Fruit fly (Drosophila melanogaster) whole organism, embryonic: Measurements from ENCODE around the gene Cep135.

Experiments used
- Aef1 ChIP-seq: fragments of 200-800 bp; sonication (Bioruptor generic); IDR thresholded peaks from 3 replicates; pipeline ENCODE4 v1.3.6; 2022; ENCODE audit warnings: missing biosample characterization, missing genetic modification characterization
- Blimp-1 ChIP-seq: fragments of 200-800 bp; sonication (Bioruptor generic); optimal IDR thresholded peaks from 3 replicates; lab custom pipeline; 2018; ENCODE audit warnings: missing biosample characterization, missing genetic modification characterization, mild to moderate bottlenecking, moderate library complexity, missing genetic modification reagents
- CG10209 ChIP-seq: fragments of 200-800 bp; sonication (Bioruptor generic); optimal IDR thresholded peaks from 3 replicates; lab custom pipeline; 2017; ENCODE audit warnings: missing biosample characterization, mild to moderate bottlenecking, missing genetic modification characterization, missing genetic modification reagents
- CG11504 ChIP-seq: fragments of 200-800 bp; sonication (Bioruptor generic); optimal IDR thresholded peaks from 3 replicates; lab custom pipeline; 2019; ENCODE audit warnings: missing biosample characterization, mild to moderate bottlenecking, missing genetic modification characterization, moderate library complexity
- CG12769 ChIP-seq: fragments of 200-800 bp; sonication (Bioruptor generic); optimal IDR thresholded peaks from 2 replicates; lab custom pipeline; 2019; ENCODE audit warnings: missing biosample characterization, mild to moderate bottlenecking, missing genetic modification characterization, moderate library complexity
- CG1529 ChIP-seq: fragments of 200-800 bp; sonication (Bioruptor generic); optimal IDR thresholded peaks from 3 replicates; lab custom pipeline; 2018; ENCODE audit warnings: missing biosample characterization, missing genetic modification characterization
- CG15479 ChIP-seq: fragments of 200-800 bp; sonication (Bioruptor generic); optimal IDR thresholded peaks from 3 replicates; lab custom pipeline; 2019; ENCODE audit warnings: missing biosample characterization, mild to moderate bottlenecking, missing genetic modification characterization, moderate library complexity
- CG15514 ChIP-seq: fragments of 200-800 bp; sonication (Bioruptor generic); optimal IDR thresholded peaks from 3 replicates; lab custom pipeline; 2017; ENCODE audit warnings: missing biosample characterization, missing genetic modification characterization, mild to moderate bottlenecking, moderate library complexity, missing genetic modification reagents
- CG16815 ChIP-seq: fragments of 200-800 bp; sonication (Bioruptor generic); optimal IDR thresholded peaks from 3 replicates; lab custom pipeline; 2017; ENCODE audit warnings: missing biosample characterization, mild to moderate bottlenecking, missing genetic modification characterization
- CG17829 ChIP-seq: fragments of 200-800 bp; optimal IDR thresholded peaks from 2 replicates; lab custom pipeline; 2019; ENCODE audit warnings: missing biosample characterization, mild to moderate bottlenecking, missing genetic modification characterization, moderate library complexity
- CG2712 ChIP-seq: fragments of 200-800 bp; optimal IDR thresholded peaks from 3 replicates; lab custom pipeline; 2019; ENCODE audit warnings: missing biosample characterization, mild to moderate bottlenecking, missing genetic modification characterization, moderate library complexity
- CG3065 ChIP-seq: fragments of 200-800 bp; sonication (Bioruptor generic); optimal IDR thresholded peaks from 2 replicates; lab custom pipeline; 2016; ENCODE audit warnings: missing biosample characterization, missing genetic modification characterization
- CG31365 ChIP-seq: fragments of 200-800 bp; sonication (Bioruptor generic); optimal IDR thresholded peaks from 2 replicates; lab custom pipeline; 2018; ENCODE audit warnings: missing biosample characterization, mild to moderate bottlenecking, missing genetic modification characterization
- CG32532 ChIP-seq: fragments of 200-800 bp; sonication (Bioruptor generic); IDR thresholded peaks from 2 replicates; pipeline ENCODE4 v1.3.6; 2022; ENCODE audit warnings: missing biosample characterization, missing genetic modification characterization
- CG34422 ChIP-seq: fragments of 200-800 bp; sonication (Bioruptor generic); IDR thresholded peaks from 3 replicates; pipeline ENCODE4 v1.3.6; 2022; ENCODE audit warnings: missing biosample characterization, missing genetic modification characterization
- CG4360 ChIP-seq: fragments of 200-800 bp; sonication (Bioruptor generic); IDR thresholded peaks from 2 replicates; pipeline ENCODE4 v1.3.6; 2022; ENCODE audit warnings: missing biosample characterization, missing genetic modification characterization
- CG5180 ChIP-seq: fragments of 200-800 bp; sonication (Bioruptor generic); optimal IDR thresholded peaks from 3 replicates; lab custom pipeline; 2017; ENCODE audit warnings: missing biosample characterization, missing genetic modification characterization, mild to moderate bottlenecking, moderate library complexity, missing genetic modification reagents
- CG5953 ChIP-seq: fragments of 200-800 bp; sonication (Bioruptor generic); IDR thresholded peaks from 2 replicates; pipeline ENCODE4 v1.3.6; 2022; ENCODE audit warnings: missing biosample characterization, missing genetic modification characterization
- CG6654 ChIP-seq: fragments of 200-800 bp; sonication (Bioruptor generic); optimal IDR thresholded peaks from 2 replicates; lab custom pipeline; 2017; ENCODE audit warnings: missing biosample characterization, mild to moderate bottlenecking, missing genetic modification characterization
- CG9797 ChIP-seq: fragments of 200-800 bp; sonication (Bioruptor generic); optimal IDR thresholded peaks from 3 replicates; lab custom pipeline; 2018; ENCODE audit warnings: missing biosample characterization, mild to moderate bottlenecking, missing genetic modification characterization
- CG9817 ChIP-seq: fragments of 200-800 bp; sonication (Bioruptor generic); optimal IDR thresholded peaks from 2 replicates; lab custom pipeline; 2018; ENCODE audit warnings: missing biosample characterization, mild to moderate bottlenecking, missing genetic modification characterization, moderate library complexity
- Dek ChIP-seq: fragments of 200-800 bp; sonication (Bioruptor generic); optimal IDR thresholded peaks from 3 replicates; lab custom pipeline; 2019; ENCODE audit warnings: missing biosample characterization, mild to moderate bottlenecking, missing genetic modification characterization, moderate library complexity
- Ets97D ChIP-seq: fragments of 200-800 bp; sonication (Bioruptor generic); optimal IDR thresholded peaks from 3 replicates; lab custom pipeline; 2016; ENCODE audit warnings: missing biosample characterization, missing genetic modification characterization
- Pdp1 ChIP-seq, 2 experiments: fragments of 200-800 bp; sonication (Bioruptor generic); optimal IDR thresholded peaks; 3 replicates each; lab custom pipeline; 2016; ENCODE audit warnings: missing biosample characterization in 2 of 2, missing genetic modification characterization in 2 of 2, mild to moderate bottlenecking in 1 of 2, moderate library complexity in 1 of 2
- Rx ChIP-seq: fragments of 200-800 bp; sonication (Bioruptor generic); IDR thresholded peaks from 2 replicates; pipeline ENCODE4 v1.3.6; 2022; ENCODE audit warnings: missing biosample characterization, missing genetic modification characterization
- Six4 ChIP-seq: fragments of 200-800 bp; sonication (Bioruptor generic); optimal IDR thresholded peaks from 2 replicates; lab custom pipeline; 2016; ENCODE audit warnings: missing biosample characterization, missing genetic modification characterization
- Trl ChIP-seq, 3 experiments: fragments of >200 bp in 2 of 3; fragments of 200-800 bp in 1 of 3; sonication (Bioruptor generic) in 1 of 3; optimal IDR thresholded peaks; 2 replicates in 1 of 3; 3 replicates in 2 of 3; lab custom pipeline; 2016 to 2017; ENCODE audit warnings: missing biosample characterization in 1 of 3, missing genetic modification characterization in 1 of 3
- YL-1 ChIP-seq: fragments of 200-800 bp; sonication (Bioruptor generic); optimal IDR thresholded peaks from 3 replicates; lab custom pipeline; 2017; ENCODE audit warnings: missing biosample characterization, mild to moderate bottlenecking, missing genetic modification characterization
- ac ChIP-seq: fragments of 200-800 bp; sonication (Bioruptor generic); optimal IDR thresholded peaks from 3 replicates; lab custom pipeline; 2017; ENCODE audit warnings: missing biosample characterization, mild to moderate bottlenecking, missing genetic modification characterization
- al ChIP-seq: fragments of 200-800 bp; sonication (Bioruptor generic); IDR thresholded peaks from 2 replicates; pipeline ENCODE4 v1.3.6; 2022; ENCODE audit warnings: missing biosample characterization, missing genetic modification characterization
- amos ChIP-seq: fragments of 200-800 bp; sonication (Bioruptor generic); IDR thresholded peaks from 2 replicates; pipeline ENCODE4 v1.3.6; 2022; ENCODE audit warnings: missing biosample characterization, missing genetic modification characterization; ENCODE audit not compliant: partially characterized antibody
- cwo ChIP-seq: fragments of 200-800 bp; sonication (Bioruptor generic); optimal IDR thresholded peaks from 3 replicates; lab custom pipeline; 2017; ENCODE audit warnings: missing biosample characterization, missing genetic modification characterization, mild to moderate bottlenecking, moderate library complexity, missing genetic modification reagents
- dpn ChIP-seq, 2 experiments: fragments of 200-800 bp; sonication (Bioruptor generic); optimal IDR thresholded peaks; 3 replicates each; lab custom pipeline; 2016; ENCODE audit warnings: missing biosample characterization in 2 of 2, missing genetic modification characterization in 2 of 2
- gce ChIP-seq: fragments of 200-800 bp; sonication (Bioruptor generic); IDR thresholded peaks from 3 replicates; pipeline ENCODE4 v1.3.6; 2022; ENCODE audit warnings: missing biosample characterization, missing genetic modification characterization
- gsb-n ChIP-seq: fragments of 200-800 bp; sonication (Bioruptor generic); optimal IDR thresholded peaks from 3 replicates; lab custom pipeline; 2018; ENCODE audit warnings: missing biosample characterization, mild to moderate bottlenecking, missing genetic modification characterization
- insv ChIP-seq, 2 experiments: fragments of 200-800 bp; sonication (Bioruptor generic); optimal IDR thresholded peaks; 3 replicates each; lab custom pipeline; 2016 to 2018; ENCODE audit warnings: missing biosample characterization in 2 of 2, missing genetic modification characterization in 2 of 2
- lmd ChIP-seq: fragments of 200-800 bp; sonication (Bioruptor generic); IDR thresholded peaks from 2 replicates; pipeline ENCODE4 v1.3.6; 2022; ENCODE audit warnings: missing biosample characterization, missing genetic modification characterization
- onecut ChIP-seq: fragments of 200-800 bp; sonication (Bioruptor generic); IDR thresholded peaks from 2 replicates; pipeline ENCODE4 v1.3.6; 2022; ENCODE audit warnings: missing biosample characterization, missing genetic modification characterization
- pan ChIP-seq, 4 experiments: fragments of >200 bp in 3 of 4; fragments of 200-800 bp in 1 of 4; sonication (Bioruptor generic) in 1 of 4; optimal IDR thresholded peaks in 3 of 4; IDR thresholded peaks in 1 of 4; 2 replicates each; pipeline versions ENCODE4 v1.3.6 to Lab custom; 2017 to 2022; ENCODE audit warnings: missing biosample characterization in 2 of 4, missing genetic modification characterization in 2 of 4, mixed read lengths in 1 of 4
- rib ChIP-seq: fragments of 200-800 bp; sonication (Bioruptor generic); IDR thresholded peaks from 2 replicates; pipeline ENCODE4 v1.3.6; 2022; ENCODE audit warnings: missing biosample characterization, missing genetic modification characterization
- row ChIP-seq: fragments of 200-800 bp; sonication (Bioruptor generic); IDR thresholded peaks from 3 replicates; pipeline ENCODE4 v1.3.6; 2022; ENCODE audit warnings: missing biosample characterization, missing genetic modification characterization
- salm ChIP-seq: fragments of 200-800 bp; sonication (Bioruptor generic); optimal IDR thresholded peaks from 2 replicates; lab custom pipeline; 2018; ENCODE audit warnings: missing biosample characterization, mild to moderate bottlenecking, missing genetic modification characterization
- scrt ChIP-seq: fragments of 200-800 bp; sonication (Bioruptor generic); optimal IDR thresholded peaks from 2 replicates; lab custom pipeline; 2018; ENCODE audit warnings: missing biosample characterization, mild to moderate bottlenecking, missing genetic modification characterization, moderate library complexity
- usp ChIP-seq: fragments of >200 bp; optimal IDR thresholded peaks from 2 replicates; lab custom pipeline; 2017; ENCODE audit warnings: missing biosample characterization, missing genetic modification characterization
- vvl ChIP-seq: fragments of 200-800 bp; sonication (Bioruptor generic); IDR thresholded peaks from 2 replicates; pipeline ENCODE4 v1.3.6; 2022; ENCODE audit warnings: missing biosample characterization, missing genetic modification characterization
- zfh1 ChIP-seq: fragments of 200-800 bp; sonication (Bioruptor generic); IDR thresholded peaks from 3 replicates; pipeline ENCODE4 v1.3.6; 2022; ENCODE audit warnings: missing biosample characterization, missing genetic modification characterization

The Cep135 gene

dm6 chr3L:15141118-15142003, 24.8 kb downstream of the Cep135 start (continued):
- TF ChIP-seq scrt (GFP tag; lab: Kevin White, UChicago) (peak; percentile 51), Rx (GFP tag; lab: Robert Waterston, UW) (peak; percentile 46; the same call in 1 of the 2 replicates), CG31365 (tag; lab: Kevin White, UChicago) (no peak), CG17829 (no peak), CG9797 (no peak), CG12769 (tag; lab: Kevin White, UChicago) (peak; percentile 14), CG15479 (GFP tag; lab: Kevin White, UChicago) (peak; percentile 92), CG11504 (peak; percentile 37), Ets97D (GFP tag; lab: Kevin White, UChicago) (no peak), ac (GFP tag; lab: Kevin White, UChicago) (no peak), CG34422 (GFP tag; lab: Robert Waterston, UW) (peak; percentile 32; the same call in 2 of the 3 replicates), gce (0 out of 3 replicates have a peak, but pooled peaks have one; percentile 24), row (GFP tag; lab: Robert Waterston, UW) (peak; percentile 83), al (peak; percentile 36; the same call in 1 of the 2 replicates), Blimp-1 (peak; percentile 16), CG1529 (GFP tag; lab: Kevin White, UChicago) (no peak), dpn (GFP tag; optimal IDR thresholded peaks at IDR 0.05; lab: Kevin White, UChicago) (peak in 1 of 2 experiments; percentile 36), amos (GFP tag; lab: Robert Waterston, UW) (peak; percentile 4; the same call in 1 of the 2 replicates), onecut (no peak), CG32532 (GFP tag; lab: Robert Waterston, UW) (peak; percentile 55; the same call in 1 of the 2 replicates), CG5953 (GFP tag; lab: Robert Waterston, UW) (no peak), gsb-n (peak; percentile 22), cwo (GFP tag; lab: Kevin White, UChicago) (no peak), Six4 (GFP tag; lab: Kevin White, UChicago) (no peak), usp (peak; percentile 3), lmd (GFP tag; lab: Robert Waterston, UW) (peak; percentile 30), Aef1 (GFP tag; lab: Robert Waterston, UW) (peak; percentile 49; the same call in 2 of the 3 replicates), salm (tag; lab: Kevin White, UChicago) (no peak), CG15514 (GFP tag; lab: Kevin White, UChicago) (peak; percentile 37), zfh1 (GFP tag; lab: Robert Waterston, UW) (peak; percentile 65; the same call in 2 of the 3 replicates), Pdp1 (GFP tag; optimal IDR thresholded peaks at IDR 0.05; lab: Kevin White, UChicago) (peak in 1 of 2 experiments; percentile 29), Dek (tag; lab: Kevin White, UChicago) (no peak), CG10209 (peak; percentile 32), CG9817 (peak; percentile 3), vvl (peak; percentile 23), CG2712 (tag; lab: Kevin White, UChicago) (peak; percentile 56), pan (optimal IDR thresholded peaks at IDR 0.05; lab: Kevin White, UChicago) (no peak), pan (GFP tag; optimal IDR thresholded peaks at IDR 0.05 in 1 of 2, IDR thresholded peaks at IDR 0.05 in 1 of 2) (no peak), insv (GFP tag; optimal IDR thresholded peaks at IDR 0.05; lab: Kevin White, UChicago) (peak in 1 of 2 experiments; percentile 80), CG6654 (GFP tag; lab: Kevin White, UChicago) (no peak), CG4360 (GFP tag; lab: Robert Waterston, UW) (peak; percentile 60; the same call in 1 of the 2 replicates), CG5180 (GFP tag; lab: Kevin White, UChicago) (peak; percentile 23), YL-1 (GFP tag; lab: Kevin White, UChicago) (peak; percentile 84), CG3065 (GFP tag; lab: Kevin White, UChicago) (peak; percentile 17), Trl (optimal IDR thresholded peaks at IDR 0.05; lab: Kevin White, UChicago) (peak; percentile 55 to 71), Trl (GFP tag; optimal IDR thresholded peaks at IDR 0.05; lab: Kevin White, UChicago) (no peak), CG16815 (no peak), rib (GFP tag; lab: Robert Waterston, UW) (peak; percentile 39; the same call in 1 of the 2 replicates)
